Worm (Caenorhabditis elegans): Measurements from ENCODE around the gene C44C10.3.

DNA sequence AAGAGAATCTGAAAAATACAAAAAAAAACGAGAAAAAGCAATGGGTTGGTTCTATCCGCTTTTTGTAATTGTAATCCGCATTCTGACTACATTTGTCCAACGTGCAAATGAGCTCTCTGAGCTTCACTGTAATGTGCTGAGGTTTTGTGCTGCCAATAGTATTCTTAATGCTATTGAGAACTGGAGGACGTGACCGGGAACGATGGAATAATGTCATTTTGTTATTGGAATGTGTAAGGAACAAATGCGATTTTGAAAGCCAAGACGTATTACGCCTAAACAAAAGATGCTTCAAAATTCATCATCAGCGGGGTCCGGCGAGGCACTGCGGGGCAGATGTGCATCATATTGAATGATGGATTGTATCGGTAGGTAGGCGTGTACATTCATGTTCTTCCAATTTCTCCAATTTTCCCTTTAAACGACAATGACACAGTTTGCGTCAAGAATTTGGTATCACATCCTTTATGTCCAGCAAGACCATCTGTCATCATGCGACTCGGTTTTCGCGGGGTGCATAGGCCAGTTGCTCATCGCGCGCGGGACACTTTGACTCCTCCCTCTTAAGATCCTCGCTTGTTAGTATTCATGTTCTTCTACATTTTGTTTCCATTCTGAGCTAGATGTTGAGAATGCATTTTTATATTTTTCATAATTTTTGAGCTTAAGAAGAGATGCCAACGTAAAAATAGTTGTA lies 29.1 kb upstream of the C44C10.3 start:
- TF ChIP-seq unc-62 (GFP tag; optimal IDR thresholded peaks at IDR 0.05) (no peak), mdl-1 (tag; optimal IDR thresholded peaks at IDR 0.05) (no peak)

All from whole organism, L2 larva.